Fruit fly (Drosophila melanogaster) whole organism, adult: ENCODE measurements around the gene Exo70.
A peak's percentile ranks its signal among the peaks of the same experiment; 100 is the strongest.

Experiments used
- CG11617 ChIP-seq: fragments of 200-800 bp; sonication (Bioruptor generic); optimal IDR thresholded peaks from 2 replicates; lab custom pipeline; 2017; ENCODE audit warnings: mild to moderate bottlenecking, missing biosample characterization, missing genetic modification reagents, missing genetic modification characterization
- CG12768 ChIP-seq: fragments of 200-800 bp; sonication (Bioruptor generic); optimal IDR thresholded peaks from 2 replicates; lab custom pipeline; 2017; ENCODE audit warnings: missing biosample characterization, missing genetic modification characterization, mild to moderate bottlenecking, moderate library complexity, missing genetic modification reagents
- CG14711 ChIP-seq: fragments of 200-800 bp; sonication (Bioruptor generic); optimal IDR thresholded peaks from 2 replicates; lab custom pipeline; 2018; ENCODE audit warnings: missing biosample characterization, mild to moderate bottlenecking, missing genetic modification characterization, moderate library complexity
- CG1620 ChIP-seq: fragments of 200-800 bp; sonication (Bioruptor generic); optimal IDR thresholded peaks from 2 replicates; lab custom pipeline; 2016; ENCODE audit warnings: missing biosample characterization, missing genetic modification characterization
- CG33017 ChIP-seq: fragments of 200-800 bp; sonication (Bioruptor generic); optimal IDR thresholded peaks from 2 replicates; lab custom pipeline; 2018; ENCODE audit warnings: missing biosample characterization, mild to moderate bottlenecking, missing genetic modification characterization, moderate library complexity
- CG5204 ChIP-seq: fragments of 200-800 bp; sonication (Bioruptor generic); optimal IDR thresholded peaks from 2 replicates; lab custom pipeline; 2016; ENCODE audit warnings: missing biosample characterization, missing genetic modification characterization
- CG7045 ChIP-seq: fragments of 200-800 bp; sonication (Bioruptor generic); optimal IDR thresholded peaks from 2 replicates; lab custom pipeline; 2017; ENCODE audit warnings: missing biosample characterization, mild to moderate bottlenecking, missing genetic modification characterization
- CG7101 ChIP-seq: fragments of 200-800 bp; sonication (Bioruptor generic); optimal IDR thresholded peaks from 2 replicates; lab custom pipeline; 2018; ENCODE audit warnings: missing biosample characterization, mild to moderate bottlenecking, missing genetic modification characterization, moderate library complexity
- Clk ChIP-seq: fragments of 200-800 bp; sonication (Bioruptor generic); optimal IDR thresholded peaks from 2 replicates; lab custom pipeline; 2017; ENCODE audit warnings: missing biosample characterization, missing genetic modification characterization
- Crg-1 ChIP-seq: fragments of 200-800 bp; sonication (Bioruptor generic); optimal IDR thresholded peaks from 2 replicates; lab custom pipeline; 2016; ENCODE audit warnings: missing biosample characterization, missing genetic modification characterization
- Hr96 ChIP-seq: fragments of 200-800 bp; sonication (Bioruptor generic); optimal IDR thresholded peaks from 2 replicates; lab custom pipeline; 2016; ENCODE audit warnings: missing biosample characterization, missing genetic modification characterization
- Mnt ChIP-seq: fragments of 200-800 bp; sonication (Bioruptor generic); optimal IDR thresholded peaks from 2 replicates; lab custom pipeline; 2016; ENCODE audit warnings: missing biosample characterization, mild to moderate bottlenecking, missing genetic modification characterization
- bab1 ChIP-seq: fragments of 200-800 bp; sonication (Bioruptor generic); optimal IDR thresholded peaks from 3 replicates; lab custom pipeline; 2019; ENCODE audit warnings: missing biosample characterization, mild to moderate bottlenecking, missing genetic modification characterization, moderate library complexity
- cic ChIP-seq: fragments of 200-800 bp; sonication (Bioruptor generic); optimal IDR thresholded peaks from 2 replicates; lab custom pipeline; 2017; ENCODE audit warnings: missing biosample characterization, mild to moderate bottlenecking, missing genetic modification characterization, moderate library complexity
- cnc ChIP-seq, 2 experiments: fragments of >200 bp; optimal IDR thresholded peaks; 2 replicates each; lab custom pipeline; 2017
- kay ChIP-seq: fragments of 200-800 bp; sonication (Bioruptor generic); peaks from one replicate; lab custom pipeline; 2016; ENCODE audit warnings: missing biosample characterization, missing genetic modification characterization, borderline replicate concordance
- ovo ChIP-seq: fragments of 200-800 bp; sonication (Bioruptor generic); optimal IDR thresholded peaks from 2 replicates; lab custom pipeline; 2016; ENCODE audit warnings: missing biosample characterization, missing genetic modification characterization
- pad ChIP-seq: fragments of 200-800 bp; sonication (Bioruptor generic); optimal IDR thresholded peaks from 3 replicates; lab custom pipeline; 2017; ENCODE audit warnings: missing biosample characterization, missing genetic modification characterization, mild to moderate bottlenecking, moderate library complexity, missing genetic modification reagents
- tj ChIP-seq: fragments of 200-800 bp; sonication (Bioruptor generic); optimal IDR thresholded peaks from 3 replicates; lab custom pipeline; 2017; ENCODE audit warnings: missing biosample characterization, mild to moderate bottlenecking, missing genetic modification characterization, moderate library complexity
- toe ChIP-seq: fragments of 200-800 bp; sonication (Bioruptor generic); optimal IDR thresholded peaks from 2 replicates; lab custom pipeline; 2016; ENCODE audit warnings: missing biosample characterization, missing genetic modification characterization

Gene Exo70

dm6 chr3L:8441745-8442575 lies 30.3 kb downstream of the Exo70 start, which contains the start of gene Unr:
Gene Unr, minus strand, starts transcription at chr3L:8442381.
- TF ChIP-seq Crg-1 (GFP tag; lab: Kevin White, UChicago) (peak; percentile 91), toe (GFP tag; lab: Kevin White, UChicago) (no peak), bab1 (peak; percentile 85), CG11617 (GFP tag; lab: Kevin White, UChicago) (peak; percentile 79), Hr96 (GFP tag; lab: Kevin White, UChicago) (no peak), CG1620 (GFP tag; lab: Kevin White, UChicago) (peak; percentile 94), ovo (GFP tag; lab: Kevin White, UChicago) (peak; percentile 79), Mnt (GFP tag; lab: Kevin White, UChicago) (peak; percentile 80), CG7045 (GFP tag; lab: Kevin White, UChicago) (peak; percentile 61), CG33017 (tag; lab: Kevin White, UChicago) (peak; percentile 71), tj (GFP tag; lab: Kevin White, UChicago) (peak; percentile 88), Clk (GFP tag; lab: Kevin White, UChicago) (peak; percentile 38), CG7101 (tag; lab: Kevin White, UChicago) (peak; percentile 82), pad (GFP tag; lab: Kevin White, UChicago) (peak; percentile 73), kay (GFP tag; lab: Kevin White, UChicago) (no peak), CG14711 (tag; lab: Kevin White, UChicago) (peak; percentile 65), cic (peak; percentile 96), CG12768 (GFP tag; lab: Kevin White, UChicago) (peak; percentile 81), cnc (optimal IDR thresholded peaks at IDR 0.05; lab: Kevin White, UChicago) (no peak), CG5204 (GFP tag; lab: Kevin White, UChicago) (no peak)

- TF ChIP-seq Hr96 (GFP tag; lab: Kevin White, UChicago) (no peak), Mnt (GFP tag; lab: Kevin White, UChicago) (no peak), kay (GFP tag; lab: Kevin White, UChicago) (no peak), cnc (optimal IDR thresholded peaks at IDR 0.05; lab: Kevin White, UChicago) (no peak), cic (peak; percentile 0), CG14711 (tag; lab: Kevin White, UChicago) (peak; percentile 61), CG12768 (GFP tag; lab: Kevin White, UChicago) (no peak), CG1620 (GFP tag; lab: Kevin White, UChicago) (no peak), tj (GFP tag; lab: Kevin White, UChicago) (no peak), Crg-1 (GFP tag; lab: Kevin White, UChicago) (no peak), pad (GFP tag; lab: Kevin White, UChicago) (no peak), ovo (GFP tag; lab: Kevin White, UChicago) (no peak), CG5204 (GFP tag; lab: Kevin White, UChicago) (no peak), CG33017 (tag; lab: Kevin White, UChicago) (no peak), CG7045 (GFP tag; lab: Kevin White, UChicago) (no peak), CG7101 (tag; lab: Kevin White, UChicago) (peak; percentile 29), CG11617 (GFP tag; lab: Kevin White, UChicago) (peak; percentile 3), Clk (GFP tag; lab: Kevin White, UChicago) (no peak), toe (GFP tag; lab: Kevin White, UChicago) (no peak), bab1 (peak; percentile 64)
Observed at dm6 chr3L:8445027-8445426, 33.4 kb downstream of the Exo70 start.

- TF ChIP-seq tj (GFP tag; lab: Kevin White, UChicago) (peak; percentile 98), ovo (GFP tag; lab: Kevin White, UChicago) (no peak)
Observed at dm6 chr3L:8446050-8446781, 34.6 kb downstream of the Exo70 start.

dm6 chr3L:8447795-8448516 lies 36.3 kb downstream of the Exo70 start:
- TF ChIP-seq tj (GFP tag; lab: Kevin White, UChicago) = peak; percentile 46
- TF ChIP-seq kay (GFP tag; lab: Kevin White, UChicago) = peak; percentile 87
- TF ChIP-seq pad (GFP tag; lab: Kevin White, UChicago) = no peak
- peak; percentile 7 for TF ChIP-seq CG33017 (tag; lab: Kevin White, UChicago)
- peak; percentile 35 for TF ChIP-seq CG7045 (GFP tag; lab: Kevin White, UChicago)
- no peak for TF ChIP-seq Mnt (GFP tag; lab: Kevin White, UChicago)
- TF ChIP-seq toe (GFP tag; lab: Kevin White, UChicago) = no peak
- no peak for TF ChIP-seq CG5204 (GFP tag; lab: Kevin White, UChicago)
- no peak for TF ChIP-seq ovo (GFP tag; lab: Kevin White, UChicago)
- no peak for TF ChIP-seq cnc (optimal IDR thresholded peaks at IDR 0.05; lab: Kevin White, UChicago)
- peak; percentile 18 for TF ChIP-seq CG12768 (GFP tag; lab: Kevin White, UChicago)
- no peak for TF ChIP-seq Clk (GFP tag; lab: Kevin White, UChicago)
- no peak for TF ChIP-seq CG1620 (GFP tag; lab: Kevin White, UChicago)
- peak; percentile 21 for TF ChIP-seq CG7101 (tag; lab: Kevin White, UChicago)
- TF ChIP-seq cic = peak; percentile 54
- no peak for TF ChIP-seq CG14711 (tag; lab: Kevin White, UChicago)
- TF ChIP-seq Hr96 (GFP tag; lab: Kevin White, UChicago) = no peak
